Fruit fly (Drosophila melanogaster): ENCODE measurements around the gene nompC.
A peak's percentile ranks its signal among the peaks of the same experiment; 100 is the strongest.

- TF ChIP-seq CG8478 (optimal IDR thresholded peaks at IDR 0.05), result no peak
- peak in 1 of 2 experiments; percentile 29 for TF ChIP-seq CTCF (optimal IDR thresholded peaks at IDR 0.05)
Measured at dm6 chr2L:5306373-5306997, 39.5 kb upstream of the nompC start.

Measured in S2 (cell line).